Fruit fly (Drosophila melanogaster): ENCODE data around the gene CG12535.
A peak's percentile ranks its signal among the peaks of the same experiment; 100 is the strongest.

CG12535 gene

dm6 chrX:3454715-3455114 lies 6.0 kb upstream of the CG12535 start:
- TF ChIP-seq Myc (optimal IDR thresholded peaks at IDR 0.05): no peak
- TF ChIP-seq fru (GFP tag; optimal IDR thresholded peaks at IDR 0.05): no peak
- no peak for TF ChIP-seq dsf (GFP tag; optimal IDR thresholded peaks at IDR 0.05; ENCODE audit: borderline replicate concordance)
- no peak for TF ChIP-seq CG9705 (GFP tag; optimal IDR thresholded peaks at IDR 0.05)
- TF ChIP-seq Hr83 (GFP tag; optimal IDR thresholded peaks at IDR 0.05; ENCODE audit: poor library complexity, severe bottlenecking): no peak
- TF ChIP-seq Sp1 (GFP tag; optimal IDR thresholded peaks at IDR 0.05): no peak
- TF ChIP-seq woc (GFP tag; optimal IDR thresholded peaks at IDR 0.05): no peak
- no peak for TF ChIP-seq CrebA (GFP tag; optimal IDR thresholded peaks at IDR 0.05; ENCODE audit: borderline replicate concordance)
- no peak for TF ChIP-seq sage (GFP tag; optimal IDR thresholded peaks at IDR 0.05)
- no peak for TF ChIP-seq Abd-B (GFP tag; optimal IDR thresholded peaks at IDR 0.05)
- TF ChIP-seq CG32264 (GFP tag; optimal IDR thresholded peaks at IDR 0.05): no peak
- no peak for TF ChIP-seq jim (GFP tag; optimal IDR thresholded peaks at IDR 0.05)
- no peak for TF ChIP-seq psq (GFP tag; optimal IDR thresholded peaks at IDR 0.05)
- TF ChIP-seq Vsx2 (GFP tag; optimal IDR thresholded peaks at IDR 0.05; ENCODE audit: partially characterized antibody): no peak
- no peak for TF ChIP-seq tai (GFP tag; optimal IDR thresholded peaks at IDR 0.05)
- no peak for TF ChIP-seq Dif (GFP tag; optimal IDR thresholded peaks at IDR 0.05; ENCODE audit: partially characterized antibody)
- TF ChIP-seq sv (GFP tag; optimal IDR thresholded peaks at IDR 0.05): no peak
- TF ChIP-seq pan (optimal IDR thresholded peaks at IDR 0.05): no peak
- no peak for TF ChIP-seq foxo (GFP tag; optimal IDR thresholded peaks at IDR 0.05)
- no peak for TF ChIP-seq Jra (GFP tag; optimal IDR thresholded peaks at IDR 0.05)

- TF ChIP-seq Dfd (GFP tag; optimal IDR thresholded peaks at IDR 0.05) (no peak), usp (GFP tag; optimal IDR thresholded peaks at IDR 0.05) (no peak), N (GFP tag; optimal IDR thresholded peaks at IDR 0.05) (no peak), br (GFP tag; optimal IDR thresholded peaks at IDR 0.05) (no peak)
These were observed 4.5 kb upstream of the CG12535 start for dm6 chrX:3453038-3453819.

DNA sequence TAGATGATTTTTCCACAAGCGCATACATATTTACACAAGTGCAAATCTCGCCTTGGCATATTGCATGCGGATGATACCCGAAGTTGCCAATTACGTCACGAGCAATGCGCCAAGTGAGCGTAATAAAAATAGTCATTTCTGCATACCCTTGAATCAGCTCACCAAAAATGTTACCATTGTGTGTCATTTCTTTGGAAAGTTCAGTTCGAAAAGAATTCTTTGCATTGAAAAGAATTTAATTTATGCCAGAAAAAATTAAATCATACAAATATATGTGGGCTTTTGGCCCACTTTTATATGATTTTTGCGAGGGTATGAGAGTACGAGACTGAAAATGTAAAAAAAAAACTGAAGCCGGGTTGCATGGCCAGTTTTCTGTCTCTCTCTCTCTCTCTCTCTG lies 3.2 kb upstream of the CG12535 start:
- TF ChIP-seq dl (GFP tag; optimal IDR thresholded peaks at IDR 0.05; ENCODE audit: insufficient read depth in 1 of 2, partially characterized antibody in 2 of 2): no peak
- TF ChIP-seq foxo (GFP tag; optimal IDR thresholded peaks at IDR 0.05): no peak
- no peak for TF ChIP-seq sv (GFP tag; optimal IDR thresholded peaks at IDR 0.05)
- no peak for TF ChIP-seq brk (GFP tag; optimal IDR thresholded peaks at IDR 0.05)

DNA sequence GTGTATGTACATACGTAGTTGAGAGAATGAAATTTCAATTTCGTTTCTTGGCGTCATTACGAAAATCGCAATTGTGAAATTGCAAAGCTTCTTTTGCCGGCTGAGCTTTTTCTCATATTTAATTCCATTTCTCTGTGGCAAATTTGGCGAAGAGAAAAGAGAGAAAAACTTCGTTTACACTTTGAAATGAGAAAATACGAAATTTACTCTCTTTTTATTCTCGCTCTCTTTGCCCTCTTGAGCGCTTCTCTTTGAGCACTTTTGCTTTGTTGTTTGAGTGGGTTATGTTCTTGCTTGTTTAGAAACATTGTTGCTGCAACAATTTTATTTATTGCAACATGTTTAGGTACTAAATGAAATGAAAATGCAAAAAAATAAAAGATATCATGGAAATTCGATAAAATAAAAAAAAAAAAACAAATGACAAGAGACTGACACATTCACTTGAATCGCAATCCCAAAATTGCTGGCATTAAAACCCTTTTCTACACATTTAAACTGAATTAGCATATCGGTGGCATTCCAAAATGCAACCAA lies 2.6 kb upstream of the CG12535 start:
- TF ChIP-seq fru (GFP tag; optimal IDR thresholded peaks at IDR 0.05): no peak
- TF ChIP-seq br (GFP tag; optimal IDR thresholded peaks at IDR 0.05): no peak
- no peak for TF ChIP-seq Jra (GFP tag; optimal IDR thresholded peaks at IDR 0.05)
- no peak for TF ChIP-seq foxo (GFP tag; optimal IDR thresholded peaks at IDR 0.05)
- TF ChIP-seq CrebA (GFP tag; optimal IDR thresholded peaks at IDR 0.05; ENCODE audit: borderline replicate concordance): peak; percentile 70
- no peak for TF ChIP-seq pan (optimal IDR thresholded peaks at IDR 0.05)
- no peak for TF ChIP-seq Hr83 (GFP tag; optimal IDR thresholded peaks at IDR 0.05; ENCODE audit: poor library complexity, severe bottlenecking)
- peak; percentile 22 for TF ChIP-seq brk (GFP tag; optimal IDR thresholded peaks at IDR 0.05)
- TF ChIP-seq GATAd (GFP tag; optimal IDR thresholded peaks at IDR 0.05): no peak
- no peak for TF ChIP-seq Dfd (GFP tag; optimal IDR thresholded peaks at IDR 0.05)
- no peak for TF ChIP-seq CG32264 (GFP tag; optimal IDR thresholded peaks at IDR 0.05)
- TF ChIP-seq Mio (GFP tag; optimal IDR thresholded peaks at IDR 0.05): no peak
- no peak for TF ChIP-seq lola (GFP tag; optimal IDR thresholded peaks at IDR 0.05)
- TF ChIP-seq Rel (GFP tag; optimal IDR thresholded peaks at IDR 0.05): no peak
- TF ChIP-seq Rel (tag; optimal IDR thresholded peaks at IDR 0.05): no peak
- peak; percentile 75 for TF ChIP-seq sage (GFP tag; optimal IDR thresholded peaks at IDR 0.05)
- TF ChIP-seq N (GFP tag; optimal IDR thresholded peaks at IDR 0.05): no peak
- TF ChIP-seq Hnf4 (GFP tag; optimal IDR thresholded peaks at IDR 0.05): no peak
- no peak for TF ChIP-seq Myc (optimal IDR thresholded peaks at IDR 0.05)
- TF ChIP-seq tai (GFP tag; optimal IDR thresholded peaks at IDR 0.05): no peak
- no peak for TF ChIP-seq Sp1 (GFP tag; optimal IDR thresholded peaks at IDR 0.05)
- TF ChIP-seq jim (GFP tag; optimal IDR thresholded peaks at IDR 0.05): no peak
- no peak for TF ChIP-seq dsf (GFP tag; optimal IDR thresholded peaks at IDR 0.05; ENCODE audit: borderline replicate concordance)
- no peak for TF ChIP-seq ey (GFP tag; optimal IDR thresholded peaks at IDR 0.05)
- TF ChIP-seq sv (GFP tag; optimal IDR thresholded peaks at IDR 0.05): no peak
- peak; percentile 50 for TF ChIP-seq Dif (GFP tag; optimal IDR thresholded peaks at IDR 0.05; ENCODE audit: partially characterized antibody)
- peak; percentile 4 to 42 for TF ChIP-seq dl (GFP tag; optimal IDR thresholded peaks at IDR 0.05; ENCODE audit: insufficient read depth in 1 of 2, partially characterized antibody in 2 of 2)
- TF ChIP-seq woc (GFP tag; optimal IDR thresholded peaks at IDR 0.05): no peak
- no peak for TF ChIP-seq usp (GFP tag; optimal IDR thresholded peaks at IDR 0.05)
- no peak for TF ChIP-seq Vsx2 (GFP tag; optimal IDR thresholded peaks at IDR 0.05; ENCODE audit: partially characterized antibody)
- no peak for TF ChIP-seq HLH106 (tag; optimal IDR thresholded peaks at IDR 0.05)
- no peak for TF ChIP-seq dmrt93B (GFP tag; optimal IDR thresholded peaks at IDR 0.05)
- TF ChIP-seq psq (GFP tag; optimal IDR thresholded peaks at IDR 0.05): no peak
- TF ChIP-seq Abd-B (GFP tag; optimal IDR thresholded peaks at IDR 0.05): no peak
- TF ChIP-seq h (GFP tag; optimal IDR thresholded peaks at IDR 0.05): no peak
- TF ChIP-seq rgr (GFP tag; optimal IDR thresholded peaks at IDR 0.05): no peak
- no peak for TF ChIP-seq Hr78 (GFP tag; optimal IDR thresholded peaks at IDR 0.05)
- TF ChIP-seq OdsH (GFP tag; optimal IDR thresholded peaks at IDR 0.05): no peak
- TF ChIP-seq CG9705 (GFP tag; optimal IDR thresholded peaks at IDR 0.05): no peak
